Worm (Caenorhabditis elegans) whole organism, mixed stage, embryonic: ENCODE data around the gene mel-28.
A peak's percentile ranks its signal among the peaks of the same experiment; 100 is the strongest.

ENCODE experiments used
- M03D4.4 ChIP-seq: sonication (generic microtip); optimal IDR thresholded peaks from 2 replicates; lab custom pipeline; 2017; ENCODE audit warnings: mild to moderate bottlenecking, missing genetic modification characterization, missing compliant biosample characterization
- bed-3 ChIP-seq: fragments of 200-800 bp; sonication (Bioruptor generic); optimal IDR thresholded peaks from 3 replicates; lab custom pipeline; 2018; ENCODE audit warnings: mild to moderate bottlenecking, missing genetic modification characterization, moderate library complexity, missing compliant biosample characterization
- blmp-1 ChIP-seq: fragments of 150-350 bp; optimal IDR thresholded peaks from 2 replicates; lab custom pipeline; 2014; ENCODE audit warnings: missing biosample characterization, missing genetic modification characterization
- ceh-39 ChIP-seq: fragments of 150-350 bp; optimal IDR thresholded peaks from 2 replicates; lab custom pipeline; 2014; ENCODE audit warnings: missing biosample characterization, missing genetic modification characterization
- ceh-43 ChIP-seq: fragments of 200-800 bp; sonication (Bioruptor generic); optimal IDR thresholded peaks from 2 replicates; lab custom pipeline; 2018; ENCODE audit warnings: mild to moderate bottlenecking, missing genetic modification characterization, moderate library complexity, missing compliant biosample characterization
- ceh-83 ChIP-seq: fragments of 200-800 bp; sonication (Bioruptor generic); optimal IDR thresholded peaks from 2 replicates; lab custom pipeline; 2018; ENCODE audit warnings: mild to moderate bottlenecking, missing genetic modification characterization, missing compliant biosample characterization
- ces-1 ChIP-seq: fragments of 150-350 bp; optimal IDR thresholded peaks from 2 replicates; lab custom pipeline; 2014; ENCODE audit warnings: missing biosample characterization, missing genetic modification reagents, missing genetic modification characterization
- cnd-1 ChIP-seq: fragments of 200-800 bp; sonication (Bioruptor generic); optimal IDR thresholded peaks from 2 replicates; lab custom pipeline; 2018; ENCODE audit warnings: mild to moderate bottlenecking, missing genetic modification characterization, missing compliant biosample characterization
- ham-2 ChIP-seq: fragments of 200-800 bp; sonication (Bioruptor generic); optimal IDR thresholded peaks from 2 replicates; lab custom pipeline; 2018; ENCODE audit warnings: mild to moderate bottlenecking, missing genetic modification characterization, missing compliant biosample characterization
- hlh-1 ChIP-seq: fragments of 150-350 bp; optimal IDR thresholded peaks from 2 replicates; lab custom pipeline; 2014; ENCODE audit warnings: missing biosample characterization, missing genetic modification reagents, missing genetic modification characterization
- lin-13 ChIP-seq: fragments of 150-350 bp; optimal IDR thresholded peaks from 2 replicates; lab custom pipeline; 2014; ENCODE audit warnings: missing biosample characterization, missing genetic modification characterization
- lin-32 ChIP-seq: fragments of 200-800 bp; sonication (Bioruptor generic); optimal IDR thresholded peaks from 2 replicates; lab custom pipeline; 2018; ENCODE audit warnings: mild to moderate bottlenecking, missing genetic modification characterization, missing compliant biosample characterization
- lsy-2 ChIP-seq: fragments of 150-350 bp; optimal IDR thresholded peaks from 2 replicates; lab custom pipeline; 2014; ENCODE audit warnings: missing biosample characterization, missing genetic modification characterization
- mls-2 ChIP-seq: sonication (generic microtip); optimal IDR thresholded peaks from 2 replicates; lab custom pipeline; 2016; ENCODE audit warnings: mild to moderate bottlenecking, missing genetic modification characterization, moderate library complexity, missing compliant biosample characterization
- nhr-12 ChIP-seq: fragments of 150-350 bp; optimal IDR thresholded peaks from 2 replicates; lab custom pipeline; 2014; ENCODE audit warnings: missing biosample characterization, missing genetic modification characterization
- nhr-2 ChIP-seq: fragments of 150-350 bp; optimal IDR thresholded peaks from 2 replicates; lab custom pipeline; 2014; ENCODE audit warnings: missing biosample characterization, missing genetic modification characterization
- nhr-28 ChIP-seq: fragments of 150-350 bp; optimal IDR thresholded peaks from 2 replicates; lab custom pipeline; 2014; ENCODE audit warnings: missing biosample characterization, missing genetic modification characterization
- nhr-76 ChIP-seq: sonication (generic microtip); optimal IDR thresholded peaks from 2 replicates; lab custom pipeline; 2017; ENCODE audit warnings: missing biosample characterization, missing genetic modification characterization
- pha-4 ChIP-seq: fragments of 150-350 bp; optimal IDR thresholded peaks from 2 replicates; lab custom pipeline; 2018; ENCODE audit warnings: missing biosample characterization, missing genetic modification reagents, missing genetic modification characterization
- sem-2 ChIP-seq: fragments of 200-800 bp; sonication (Bioruptor generic); optimal IDR thresholded peaks from 2 replicates; lab custom pipeline; 2018; ENCODE audit warnings: mild to moderate bottlenecking, missing genetic modification characterization, missing compliant biosample characterization
- sptf-1 ChIP-seq: sonication (generic microtip); optimal IDR thresholded peaks from 2 replicates; lab custom pipeline; 2017; ENCODE audit warnings: mild to moderate bottlenecking, missing genetic modification characterization, moderate library complexity, missing compliant biosample characterization
- tbx-8 ChIP-seq: fragments of 200-800 bp; sonication (Bioruptor generic); optimal IDR thresholded peaks from 2 replicates; lab custom pipeline; 2018; ENCODE audit warnings: mild to moderate bottlenecking, missing genetic modification characterization, moderate library complexity, missing compliant biosample characterization
- unc-120 ChIP-seq: sonication (generic microtip); optimal IDR thresholded peaks from 2 replicates; lab custom pipeline; 2017; ENCODE audit warnings: missing genetic modification characterization, missing compliant biosample characterization; ENCODE audit not compliant: poor library complexity, severe bottlenecking
- unc-39 ChIP-seq: fragments of 150-350 bp; optimal IDR thresholded peaks from 2 replicates; lab custom pipeline; 2014; ENCODE audit warnings: missing biosample characterization, missing genetic modification characterization
- unc-62 ChIP-seq: fragments of 150-350 bp; optimal IDR thresholded peaks from 2 replicates; lab custom pipeline; 2014; ENCODE audit warnings: missing biosample characterization, missing genetic modification reagents, missing genetic modification characterization
- zip-8 ChIP-seq: fragments of 150-350 bp; optimal IDR thresholded peaks from 2 replicates; lab custom pipeline; 2014; ENCODE audit warnings: missing biosample characterization, missing genetic modification characterization
- ztf-11 ChIP-seq: fragments of 150-350 bp; optimal IDR thresholded peaks from 2 replicates; lab custom pipeline; 2014; ENCODE audit warnings: missing biosample characterization, missing genetic modification characterization

mel-28 gene

DNA sequence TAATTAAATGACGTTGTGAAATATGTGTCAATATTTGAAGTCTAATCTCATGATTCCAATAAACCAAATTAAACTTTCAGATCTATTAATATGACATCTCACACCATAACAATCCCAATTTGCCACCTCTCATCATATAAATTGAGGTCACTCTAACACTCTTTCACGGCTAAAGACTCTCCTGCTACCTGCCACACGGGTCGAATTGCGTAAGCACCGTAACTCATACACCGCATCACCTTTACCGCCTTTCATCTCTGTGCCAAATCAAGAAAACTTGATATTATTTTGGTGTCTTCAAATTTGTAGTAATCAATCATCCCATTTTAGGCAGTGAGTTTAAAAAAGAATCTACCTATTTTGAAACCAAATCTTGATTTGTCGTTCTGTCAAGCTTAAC is 20.5 kb downstream of the mel-28 start:
- TF ChIP-seq nhr-2 (tag; lab: Kevin White, UChicago) (peak; percentile 95), zip-8 (tag; lab: Kevin White, UChicago) (no peak)

DNA sequence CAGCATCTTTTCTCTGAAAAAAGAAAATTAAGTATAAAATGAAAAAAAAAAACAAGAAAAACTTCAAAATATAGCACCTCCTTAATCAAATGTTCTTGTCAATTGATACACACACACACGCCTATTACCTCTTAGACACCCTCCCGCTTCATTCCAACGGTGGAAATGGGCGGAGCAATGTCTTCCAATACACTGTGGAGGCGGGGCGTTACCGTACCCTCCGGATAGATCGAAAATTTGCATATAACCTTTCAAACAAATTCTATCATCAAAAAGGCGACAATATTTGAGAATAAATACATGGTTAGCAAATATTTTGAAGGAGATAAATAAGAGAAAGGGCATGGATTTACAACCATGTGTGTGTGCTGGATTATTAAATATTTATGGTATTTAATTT is 22.2 kb downstream of the mel-28 start:
- TF ChIP-seq lsy-2 (tag; lab: Kevin White, UChicago) = peak; percentile 87
- no peak for TF ChIP-seq nhr-12

DNA sequence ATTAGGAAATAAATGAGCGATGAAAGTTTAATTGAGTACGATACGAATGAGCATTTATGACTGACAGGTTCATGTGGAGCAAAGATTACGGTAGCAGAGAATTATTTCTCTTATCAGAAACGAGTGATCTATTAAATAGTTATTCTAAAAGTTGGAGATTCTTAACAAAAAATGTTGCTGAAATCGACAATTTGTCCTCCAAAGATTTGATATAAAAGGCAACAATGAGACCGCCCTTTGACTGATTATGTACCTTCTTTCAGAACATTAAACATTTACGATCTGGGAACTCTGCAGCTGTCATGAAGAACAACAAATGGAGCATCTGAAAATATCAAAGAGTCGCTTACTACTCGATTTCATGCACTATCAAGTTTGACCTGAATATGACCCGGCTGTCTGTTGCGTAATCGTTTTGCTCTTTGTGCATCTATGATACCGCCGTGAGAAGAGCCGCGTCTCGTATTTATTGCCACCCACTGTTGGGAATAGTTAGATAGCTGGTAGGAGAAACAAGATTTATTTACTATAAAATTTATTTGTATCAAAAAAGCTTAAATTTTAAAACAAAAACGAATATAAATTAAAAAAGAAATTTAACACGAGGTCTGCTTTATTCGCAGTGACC is 23.8 kb downstream of the mel-28 start, which contains the start of gene pal-1:
Gene pal-1, minus strand, starts transcription at position 51 of the 628 bp plus-strand sequence.
- TF ChIP-seq nhr-12 (no peak), zip-8 (tag; lab: Kevin White, UChicago) (peak; percentile 60), pha-4 (tag; lab: Kevin White, UChicago) (no peak), lsy-2 (tag; lab: Kevin White, UChicago) (no peak), sem-2 (GFP tag; lab: Kevin White, UChicago) (no peak), nhr-28 (no peak), M03D4.4 (tag; lab: Kevin White, UChicago) (no peak), ces-1 (GFP tag; lab: Kevin White, UChicago) (no peak), bed-3 (GFP tag; lab: Kevin White, UChicago) (no peak), unc-62 (GFP tag; lab: Kevin White, UChicago) (no peak), mls-2 (tag; lab: Kevin White, UChicago) (no peak), nhr-2 (tag; lab: Kevin White, UChicago) (peak; percentile 53), unc-39 (tag; lab: Kevin White, UChicago) (no peak), lin-13 (no peak), ceh-39 (tag; lab: Kevin White, UChicago) (no peak)

DNA sequence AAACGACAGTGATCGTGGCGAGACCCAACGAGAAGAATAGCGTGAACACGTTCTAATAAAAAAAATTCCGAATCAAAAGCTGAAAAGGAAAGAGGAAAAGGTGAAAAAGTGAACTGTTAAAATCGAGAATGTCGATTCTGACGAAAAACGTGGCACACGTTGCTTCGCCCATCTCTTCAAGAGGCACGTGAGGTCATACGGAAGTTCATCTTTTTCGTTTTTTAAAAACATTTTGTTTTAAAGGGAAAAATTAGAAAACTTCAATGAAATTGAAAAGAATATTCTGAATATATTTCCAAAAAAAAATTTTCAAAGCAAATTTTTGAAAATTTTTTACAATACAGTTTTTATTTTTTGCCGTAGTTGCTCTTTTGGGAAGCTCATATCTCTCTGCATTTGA is 25.3 kb downstream of the mel-28 start, which contains the start of gene C38D4.7:
Gene C38D4.7, minus strand, starts transcription at position 101 of the 400 bp plus-strand sequence.
- TF ChIP-seq lsy-2 (tag; lab: Kevin White, UChicago) (no peak), cnd-1 (tag; lab: Kevin White, UChicago) (no peak), nhr-28 (no peak), ceh-83 (no peak), M03D4.4 (tag; lab: Kevin White, UChicago) (no peak), sptf-1 (tag; lab: Kevin White, UChicago) (no peak), sem-2 (GFP tag; lab: Kevin White, UChicago) (no peak), lin-13 (no peak), ceh-39 (tag; lab: Kevin White, UChicago) (no peak), nhr-76 (no peak), unc-39 (tag; lab: Kevin White, UChicago) (no peak), pha-4 (tag; lab: Kevin White, UChicago) (no peak), hlh-1 (tag; lab: Kevin White, UChicago) (no peak), nhr-2 (tag; lab: Kevin White, UChicago) (no peak), ztf-11 (tag; lab: Kevin White, UChicago) (no peak), unc-120 (tag; lab: Kevin White, UChicago) (no peak)
- TF ChIP-seq, all 35 proteins: peak for 0

DNA sequence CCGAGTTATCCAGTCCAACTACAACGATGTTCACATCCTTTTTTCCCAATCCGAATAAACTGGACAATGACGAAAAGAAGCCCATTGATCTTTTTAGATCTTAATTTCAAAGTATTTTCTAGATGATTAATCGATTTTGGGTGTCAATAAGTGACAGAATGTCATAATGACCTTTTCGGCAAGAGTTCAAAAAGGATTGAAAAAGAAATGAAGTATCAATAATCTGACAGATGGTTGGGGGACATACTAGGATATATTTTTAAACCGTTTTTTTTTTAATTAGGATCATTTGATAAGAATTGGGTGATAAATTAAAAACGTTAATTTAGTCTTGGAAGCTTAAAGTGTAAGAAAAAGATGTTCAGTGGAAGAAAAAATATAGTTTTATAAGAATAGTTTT is 28.9 kb downstream of the mel-28 start, which contains the start of gene arl-6:
Gene arl-6, minus strand, starts transcription at position 101 of the 400 bp plus-strand sequence.
- no peak for TF ChIP-seq ceh-39 (tag; lab: Kevin White, UChicago)
- TF ChIP-seq unc-39 (tag; lab: Kevin White, UChicago) = no peak
- TF ChIP-seq ham-2 (GFP tag; lab: Kevin White, UChicago) = no peak
- TF ChIP-seq pha-4 (tag; lab: Kevin White, UChicago) = no peak
- TF ChIP-seq lin-32 = no peak
- no peak for TF ChIP-seq ztf-11 (tag; lab: Kevin White, UChicago)
- TF ChIP-seq bed-3 (GFP tag; lab: Kevin White, UChicago) = no peak
- no peak for TF ChIP-seq ceh-83
- no peak for TF ChIP-seq ceh-43 (GFP tag; lab: Kevin White, UChicago)
- no peak for TF ChIP-seq nhr-76
- TF ChIP-seq lsy-2 (tag; lab: Kevin White, UChicago) = no peak
- TF ChIP-seq zip-8 (tag; lab: Kevin White, UChicago) = no peak
- no peak for TF ChIP-seq lin-13
- no peak for TF ChIP-seq ces-1 (GFP tag; lab: Kevin White, UChicago)
- TF ChIP-seq unc-120 (tag; lab: Kevin White, UChicago) = no peak
- TF ChIP-seq tbx-8 (GFP tag; lab: Kevin White, UChicago) = no peak
- TF ChIP-seq cnd-1 (tag; lab: Kevin White, UChicago) = no peak
- no peak for TF ChIP-seq blmp-1 (tag; lab: Kevin White, UChicago)
- no peak for TF ChIP-seq sptf-1 (tag; lab: Kevin White, UChicago)
